Worm (Caenorhabditis elegans): Measurements from ENCODE around the gene rml-3.

rml-3 gene

DNA sequence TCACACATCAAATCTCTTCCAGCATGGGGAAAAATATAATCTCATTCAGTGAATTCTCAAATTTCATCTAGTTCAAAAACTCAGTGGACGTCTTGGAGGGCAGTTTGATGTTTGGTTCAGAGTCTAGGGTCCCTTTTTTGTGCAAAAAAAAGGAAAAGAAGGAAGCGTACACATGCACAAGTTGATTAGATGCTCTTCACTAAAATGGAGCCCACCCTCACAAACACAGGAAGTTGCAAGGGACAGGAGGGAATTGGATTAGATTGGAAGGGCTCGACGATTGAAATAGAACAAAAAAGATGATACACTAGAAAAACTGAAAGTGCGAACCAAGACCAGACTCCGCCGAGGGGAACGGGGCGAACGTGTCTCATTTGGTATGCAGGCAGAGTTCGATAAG lies 12.0 kb upstream of the rml-3 start:
- TF ChIP-seq rnt-1 (tag; optimal IDR thresholded peaks at IDR 0.05) (no peak), unc-55 (GFP tag; optimal IDR thresholded peaks at IDR 0.05) (no peak), ceh-31 (tag; optimal IDR thresholded peaks at IDR 0.05) (peak; percentile 19), hlh-8 (tag; optimal IDR thresholded peaks at IDR 0.05) (no peak), K09A11.1 (tag; optimal IDR thresholded peaks at IDR 0.05; ENCODE audit: insufficient read depth) (no peak), lin-11 (tag; optimal IDR thresholded peaks at IDR 0.05) (no peak), gmeb-2 (tag; optimal IDR thresholded peaks at IDR 0.05) (no peak), ceh-9 (tag; optimal IDR thresholded peaks at IDR 0.05) (no peak), che-1 (tag; optimal IDR thresholded peaks at IDR 0.05) (no peak), unc-42 (tag; optimal IDR thresholded peaks at IDR 0.05) (peak; percentile 97), sdc-2 (tag; optimal IDR thresholded peaks at IDR 0.05) (no peak)

DNA sequence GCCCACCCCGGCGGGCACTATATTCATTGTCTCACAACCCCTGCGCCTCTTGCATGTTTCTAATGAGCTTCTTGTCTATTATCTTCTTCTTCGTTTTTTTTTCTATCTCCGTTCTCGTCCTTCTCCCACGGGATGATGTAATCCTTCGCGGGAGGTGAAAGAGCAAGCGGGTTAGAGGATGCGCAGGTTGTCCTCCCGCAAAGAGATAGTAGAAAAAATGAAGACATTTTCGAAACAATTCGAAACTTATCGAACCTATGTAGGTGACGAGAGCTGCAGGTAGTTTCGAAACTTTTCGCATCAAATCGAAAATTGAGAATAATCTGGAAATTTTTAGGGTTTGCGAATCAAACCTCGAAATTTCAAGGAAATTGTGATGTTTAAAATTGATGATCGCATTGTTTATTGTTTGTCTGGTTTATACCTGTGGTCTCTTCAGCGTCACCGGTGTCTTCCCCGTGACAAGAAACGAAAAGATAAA lies 11.4 kb upstream of the rml-3 start:
- TF ChIP-seq ceh-18 (tag; optimal IDR thresholded peaks at IDR 0.05) (peak; percentile 73), ceh-31 (tag; optimal IDR thresholded peaks at IDR 0.05) (no peak), tbx-2 (tag; optimal IDR thresholded peaks at IDR 0.05) (peak; percentile 25)

- TF ChIP-seq ceh-31 (tag; optimal IDR thresholded peaks at IDR 0.05) (peak; percentile 28), ref-2 (tag; optimal IDR thresholded peaks at IDR 0.05) (no peak)
Measured at ce11 chrX:6248778-6249658, 10.2 kb upstream of the rml-3 start.

- TF ChIP-seq unc-42 (tag; optimal IDR thresholded peaks at IDR 0.05) (peak; percentile 43), nhr-11 (tag; optimal IDR thresholded peaks at IDR 0.05) (no peak)
Measured at ce11 chrX:6247869-6248268, 9.0 kb upstream of the rml-3 start.

DNA sequence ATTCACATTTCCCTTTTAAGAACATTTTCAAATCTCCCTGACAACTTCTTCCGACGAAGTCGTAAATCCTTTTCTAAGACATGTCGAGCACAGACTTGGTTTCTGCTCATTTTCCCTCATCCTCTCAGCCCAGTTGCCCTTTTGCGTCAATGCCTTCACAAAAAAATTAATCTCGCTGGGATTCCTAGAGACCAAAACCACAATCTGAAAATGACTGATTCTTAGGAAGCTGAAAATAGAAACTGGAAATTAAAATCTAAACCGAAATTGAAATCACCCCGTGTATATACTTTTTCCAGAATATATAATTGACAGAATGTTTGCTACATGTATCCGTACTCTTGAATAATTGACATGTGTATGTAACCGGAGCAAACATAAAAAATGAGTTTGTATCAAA lies 8.1 kb upstream of the rml-3 start:
- TF ChIP-seq lin-11 (tag; optimal IDR thresholded peaks at IDR 0.05): no peak
- TF ChIP-seq C38D4.7 (GFP tag; optimal IDR thresholded peaks at IDR 0.05): no peak
- TF ChIP-seq unc-3 (GFP tag; conservative IDR thresholded peaks at IDR 0.05): no peak
- TF ChIP-seq unc-3 (tag; optimal IDR thresholded peaks at IDR 0.05): no peak
- no peak for TF ChIP-seq lim-6 (tag; optimal IDR thresholded peaks at IDR 0.05)
- no peak for TF ChIP-seq pag-3 (tag; optimal IDR thresholded peaks at IDR 0.05; ENCODE audit: borderline replicate concordance)
- TF ChIP-seq ceh-48 (tag; optimal IDR thresholded peaks at IDR 0.05): no peak
- no peak for TF ChIP-seq ceh-14 (tag; optimal IDR thresholded peaks at IDR 0.05)
- TF ChIP-seq nfya-1 (tag; optimal IDR thresholded peaks at IDR 0.05): no peak
- TF ChIP-seq npax-4 (tag; optimal IDR thresholded peaks at IDR 0.05): no peak
- no peak for TF ChIP-seq ceh-19 (GFP tag; optimal IDR thresholded peaks at IDR 0.05)
- TF ChIP-seq fkh-10 (GFP tag; optimal IDR thresholded peaks at IDR 0.05): no peak
- TF ChIP-seq tbx-7 (tag; optimal IDR thresholded peaks at IDR 0.05): no peak
- no peak for TF ChIP-seq dmd-4 (tag; optimal IDR thresholded peaks at IDR 0.05; ENCODE audit: borderline replicate concordance)
- no peak for TF ChIP-seq pros-1 (tag; optimal IDR thresholded peaks at IDR 0.05)
- TF ChIP-seq che-1 (tag; optimal IDR thresholded peaks at IDR 0.05): no peak
- TF ChIP-seq elt-4 (tag; optimal IDR thresholded peaks at IDR 0.05): no peak
- no peak for TF ChIP-seq madf-2 (tag; optimal IDR thresholded peaks at IDR 0.05)
- no peak for TF ChIP-seq ceh-24 (tag; optimal IDR thresholded peaks at IDR 0.05)

DNA sequence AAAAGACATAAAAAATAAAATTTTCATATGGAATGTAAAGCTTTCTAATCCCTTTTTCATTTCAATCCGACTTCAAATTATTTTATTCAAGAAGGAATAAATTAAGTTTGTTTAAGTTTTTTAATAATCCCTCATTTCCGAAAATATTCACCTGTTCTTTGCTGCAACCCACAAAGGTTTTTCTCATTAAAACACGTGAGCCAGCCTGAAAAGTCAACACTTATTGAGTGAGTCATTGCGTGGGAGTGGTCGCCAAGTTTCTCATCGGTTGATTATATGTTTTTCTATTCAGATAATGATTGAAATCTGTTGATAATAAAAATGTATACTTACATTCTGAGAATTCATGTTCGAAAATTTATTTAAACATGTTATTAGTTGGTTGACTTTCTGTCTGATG lies 6.6 kb upstream of the rml-3 start:
- TF ChIP-seq ceh-18 (tag; optimal IDR thresholded peaks at IDR 0.05) (no peak), pax-1 (tag; optimal IDR thresholded peaks at IDR 0.05) (no peak), ceh-19 (GFP tag; optimal IDR thresholded peaks at IDR 0.05) (no peak), ceh-22 (tag; optimal IDR thresholded peaks at IDR 0.05) (no peak), lin-11 (tag; optimal IDR thresholded peaks at IDR 0.05) (no peak), pag-3 (tag; optimal IDR thresholded peaks at IDR 0.05; ENCODE audit: borderline replicate concordance) (no peak), ama-1 (optimal IDR thresholded peaks at IDR 0.05) (no peak), elt-2 (tag; optimal IDR thresholded peaks at IDR 0.05) (no peak), dve-1 (tag; optimal IDR thresholded peaks at IDR 0.05) (no peak)
